Fruit fly (Drosophila melanogaster) whole organism, pupa: Measurements from ENCODE around the gene ACXB.
A peak's percentile ranks its signal among the peaks of the same experiment; 100 is the strongest.

ENCODE experiments used
- CG10348 ChIP-seq: fragments of 200-800 bp; sonication (Bioruptor generic); IDR thresholded peaks from 2 replicates; pipeline ENCODE4 v1.3.6; 2022; ENCODE audit warnings: missing biosample characterization, missing genetic modification characterization
- CG12605 ChIP-seq: fragments of 200-800 bp; sonication (Bioruptor generic); IDR thresholded peaks from 2 replicates; pipeline ENCODE4 v1.3.6; 2022; ENCODE audit warnings: missing biosample characterization, missing genetic modification characterization
- CG13204 ChIP-seq: fragments of 200-800 bp; sonication (Bioruptor generic); optimal IDR thresholded peaks from 2 replicates; lab custom pipeline; 2018; ENCODE audit warnings: missing biosample characterization, mild to moderate bottlenecking, missing genetic modification characterization, moderate library complexity
- CG14655 ChIP-seq: fragments of 200-800 bp; sonication (Bioruptor generic); optimal IDR thresholded peaks from 3 replicates; lab custom pipeline; 2017; ENCODE audit warnings: mild to moderate bottlenecking, missing biosample characterization, missing genetic modification reagents, missing genetic modification characterization
- CG15710 ChIP-seq: fragments of 200-800 bp; sonication (Bioruptor generic); optimal IDR thresholded peaks from 2 replicates; lab custom pipeline; 2018; ENCODE audit warnings: missing biosample characterization, mild to moderate bottlenecking, missing genetic modification characterization, moderate library complexity
- CG17806 ChIP-seq: fragments of 200-800 bp; sonication (Bioruptor generic); optimal IDR thresholded peaks from 2 replicates; lab custom pipeline; 2018; ENCODE audit warnings: missing biosample characterization, mild to moderate bottlenecking, missing genetic modification characterization, moderate library complexity
- CG32121 ChIP-seq: fragments of 200-800 bp; sonication (Bioruptor generic); IDR thresholded peaks from 2 replicates; pipeline ENCODE4 v1.3.6; 2022; ENCODE audit warnings: missing biosample characterization, missing genetic modification characterization
- CG34367 ChIP-seq: fragments of 200-800 bp; sonication (Bioruptor generic); optimal IDR thresholded peaks from 2 replicates; lab custom pipeline; 2018; ENCODE audit warnings: missing biosample characterization, mild to moderate bottlenecking, missing genetic modification characterization
- CG4496 ChIP-seq: fragments of 200-800 bp; sonication (Bioruptor generic); IDR thresholded peaks from 3 replicates; pipeline ENCODE4 v1.3.6; 2022; ENCODE audit warnings: missing biosample characterization, missing genetic modification characterization
- CG8159 ChIP-seq: fragments of 200-800 bp; sonication (Bioruptor generic); optimal IDR thresholded peaks from 3 replicates; lab custom pipeline; 2018; ENCODE audit warnings: missing biosample characterization, mild to moderate bottlenecking, missing genetic modification characterization, moderate library complexity
- CG8301 ChIP-seq: fragments of 200-800 bp; sonication (Bioruptor generic); optimal IDR thresholded peaks from 2 replicates; lab custom pipeline; 2018; ENCODE audit warnings: missing biosample characterization, mild to moderate bottlenecking, missing genetic modification characterization
- CG9948 ChIP-seq: fragments of 200-800 bp; sonication (Bioruptor generic); optimal IDR thresholded peaks from 2 replicates; lab custom pipeline; 2018; ENCODE audit warnings: missing biosample characterization, mild to moderate bottlenecking, missing genetic modification characterization, moderate library complexity
- D1 ChIP-seq: fragments of 200-800 bp; sonication (Bioruptor generic); optimal IDR thresholded peaks from 2 replicates; lab custom pipeline; 2018; ENCODE audit warnings: missing biosample characterization, mild to moderate bottlenecking, missing genetic modification characterization, moderate library complexity
- EcR ChIP-seq: fragments of 200-800 bp; sonication (Bioruptor generic); optimal IDR thresholded peaks from 3 replicates; lab custom pipeline; 2019; ENCODE audit warnings: missing biosample characterization, missing genetic modification characterization, mild to moderate bottlenecking, moderate library complexity, missing genetic modification reagents
- Ets98B ChIP-seq: fragments of 200-800 bp; sonication (Bioruptor generic); IDR thresholded peaks from 2 replicates; pipeline ENCODE4 v1.3.6; 2022; ENCODE audit warnings: missing biosample characterization, missing genetic modification characterization
- Pif1A ChIP-seq: fragments of 200-800 bp; sonication (Bioruptor generic); optimal IDR thresholded peaks from 3 replicates; lab custom pipeline; 2016; ENCODE audit warnings: missing biosample characterization, missing genetic modification characterization
- Pif1B ChIP-seq: fragments of 200-800 bp; sonication (Bioruptor generic); optimal IDR thresholded peaks from 3 replicates; lab custom pipeline; 2016; ENCODE audit warnings: missing biosample characterization, missing genetic modification characterization
- Snoo ChIP-seq: fragments of 200-800 bp; sonication (Bioruptor generic); optimal IDR thresholded peaks from 3 replicates; lab custom pipeline; 2017; ENCODE audit warnings: missing biosample characterization, mild to moderate bottlenecking, missing genetic modification characterization, inconsistent platforms
- fd96Ca ChIP-seq: fragments of 200-800 bp; sonication (Bioruptor generic); IDR thresholded peaks from 3 replicates; pipeline ENCODE4 v1.3.6; 2022; ENCODE audit warnings: missing biosample characterization, missing genetic modification characterization
- gl ChIP-seq: fragments of 200-800 bp; sonication (Bioruptor generic); optimal IDR thresholded peaks from 2 replicates; lab custom pipeline; 2018; ENCODE audit warnings: missing biosample characterization, mild to moderate bottlenecking, missing genetic modification characterization
- rn ChIP-seq: fragments of 200-800 bp; sonication (Bioruptor generic); IDR thresholded peaks from 2 replicates; pipeline ENCODE4 v1.3.6; 2022; ENCODE audit warnings: missing biosample characterization, missing genetic modification characterization

Gene ACXB

DNA sequence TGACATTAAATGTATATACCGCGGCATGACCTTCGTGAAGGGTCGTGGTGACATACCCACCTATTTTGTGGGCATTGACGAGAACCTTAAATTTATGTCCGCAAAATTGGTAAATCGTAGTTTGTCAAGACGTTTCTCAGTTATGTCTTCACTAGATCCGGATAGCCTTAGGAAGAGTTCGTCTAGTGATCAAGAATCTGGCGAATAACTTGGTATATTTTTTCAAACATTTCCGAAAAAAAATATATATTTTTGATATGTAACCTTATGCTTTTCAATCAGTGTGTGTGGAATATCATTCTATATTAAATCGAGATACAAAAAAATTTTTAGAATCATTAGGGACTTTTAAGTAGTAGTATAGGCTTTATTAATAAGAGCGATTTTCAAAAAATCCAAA lies at the start of gene ACXB:
Gene ACXB (plus strand): TSS at position 301 of the 400 bp plus-strand sequence.
- no peak for TF ChIP-seq gl (tag; lab: Kevin White, UChicago)
- no peak for TF ChIP-seq Snoo (tag; lab: Kevin White, UChicago)
- no peak for TF ChIP-seq CG10348 (GFP tag; lab: Robert Waterston, UW)
- no peak for TF ChIP-seq CG9948

DNA sequence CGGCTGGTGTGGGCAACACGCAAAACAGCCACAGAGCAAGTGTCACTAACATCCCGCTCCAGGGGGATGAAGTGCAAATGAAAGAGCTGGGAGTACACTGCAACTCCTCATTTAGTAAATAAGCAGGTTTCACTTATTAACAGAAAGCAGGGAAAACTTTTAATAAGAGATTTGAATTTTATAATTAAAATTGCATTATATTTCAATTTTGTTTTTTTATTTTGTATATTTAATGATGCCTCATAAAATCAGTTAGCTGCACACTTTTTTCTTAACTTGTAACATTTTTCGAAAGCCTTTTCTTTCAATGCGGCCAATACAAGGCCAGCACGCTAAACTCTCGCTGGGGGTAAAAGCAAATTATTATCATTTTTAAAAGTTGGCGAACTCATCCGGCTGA lies 49.1 kb upstream of the ACXB start:
- TF ChIP-seq CG17806, result no peak
- TF ChIP-seq EcR, result no peak
- TF ChIP-seq CG4496 (GFP tag; lab: Robert Waterston, UW), result no peak
- TF ChIP-seq CG32121 (GFP tag; lab: Robert Waterston, UW), result no peak
- TF ChIP-seq CG8159 (tag; lab: Kevin White, UChicago), result no peak
- TF ChIP-seq CG34367 (tag; lab: Kevin White, UChicago), result no peak
- TF ChIP-seq CG13204, result no peak
- TF ChIP-seq gl (tag; lab: Kevin White, UChicago), result no peak
- no peak for TF ChIP-seq CG8301 (tag; lab: Kevin White, UChicago)
- no peak for TF ChIP-seq rn (GFP tag; lab: Robert Waterston, UW)
- TF ChIP-seq CG12605, result no peak
- no peak for TF ChIP-seq Ets98B (GFP tag; lab: Robert Waterston, UW)
- TF ChIP-seq, all 21 proteins: peak for 0

dm6 chr2L:12880429-12880828 lies 36.2 kb upstream of the ACXB start:
- TF ChIP-seq CG14655 (GFP tag; lab: Kevin White, UChicago) (no peak), CG9948 (no peak), Pif1A (GFP tag; lab: Kevin White, UChicago) (no peak)

dm6 chr2L:12891651-12892050 lies 25.0 kb upstream of the ACXB start:
- TF ChIP-seq CG8159 (tag; lab: Kevin White, UChicago), result peak; percentile 47
- TF ChIP-seq CG15710 (tag; lab: Kevin White, UChicago), result peak; percentile 44
- TF ChIP-seq CG34367 (tag; lab: Kevin White, UChicago), result no peak
- peak; percentile 39 for TF ChIP-seq CG14655 (GFP tag; lab: Kevin White, UChicago)
- no peak for TF ChIP-seq rn (GFP tag; lab: Robert Waterston, UW)

DNA sequence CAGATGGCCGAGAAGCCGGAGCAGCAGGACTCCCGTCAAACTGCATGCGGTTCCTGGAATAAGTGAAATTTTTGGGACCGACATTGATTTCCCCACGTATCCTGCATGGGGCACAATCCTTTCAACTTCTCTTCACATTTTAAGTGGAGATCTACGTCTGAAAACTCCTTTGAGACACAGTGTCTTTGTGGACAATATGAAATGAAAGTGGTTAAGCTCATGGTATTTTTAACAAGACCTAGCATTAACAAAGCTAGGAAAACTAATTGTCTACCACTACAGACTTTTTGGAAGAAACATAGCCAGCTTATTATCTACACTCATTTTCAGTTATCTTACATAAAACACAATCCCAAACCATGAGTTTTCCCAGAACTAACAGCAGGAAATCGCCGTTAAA lies 4.4 kb upstream of the ACXB start, which contains the start of gene ACXC:
Gene ACXC (plus strand): TSS at position 301 of the 400 bp plus-strand sequence.
- TF ChIP-seq CG14655 (GFP tag; lab: Kevin White, UChicago) (no peak), CG12605 (no peak), Pif1A (GFP tag; lab: Kevin White, UChicago) (no peak), CG15710 (tag; lab: Kevin White, UChicago) (no peak), Pif1B (GFP tag; lab: Kevin White, UChicago) (no peak), gl (tag; lab: Kevin White, UChicago) (no peak), CG9948 (no peak), EcR (no peak), fd96Ca (GFP tag; lab: Robert Waterston, UW) (no peak), CG4496 (GFP tag; lab: Robert Waterston, UW) (no peak), CG32121 (GFP tag; lab: Robert Waterston, UW) (no peak), D1 (no peak), CG8301 (tag; lab: Kevin White, UChicago) (no peak), Ets98B (GFP tag; lab: Robert Waterston, UW) (no peak), CG17806 (no peak), Snoo (tag; lab: Kevin White, UChicago) (no peak), CG10348 (GFP tag; lab: Robert Waterston, UW) (no peak), CG13204 (no peak)

dm6 chr2L:12920791-12921190 lies 4.2 kb downstream of the ACXB start, which contains the start of gene ACXA:
TSS of gene ACXA (plus strand) at chr2L:12921091.
- TF ChIP-seq CG32121 (GFP tag; lab: Robert Waterston, UW), result no peak
- TF ChIP-seq CG14655 (GFP tag; lab: Kevin White, UChicago), result no peak
- no peak for TF ChIP-seq CG12605
- no peak for TF ChIP-seq CG13204
- no peak for TF ChIP-seq fd96Ca (GFP tag; lab: Robert Waterston, UW)
- no peak for TF ChIP-seq CG8159 (tag; lab: Kevin White, UChicago)
- no peak for TF ChIP-seq Pif1A (GFP tag; lab: Kevin White, UChicago)
- TF ChIP-seq Pif1B (GFP tag; lab: Kevin White, UChicago), result no peak
- no peak for TF ChIP-seq Snoo (tag; lab: Kevin White, UChicago)
- no peak for TF ChIP-seq Ets98B (GFP tag; lab: Robert Waterston, UW)
- TF ChIP-seq D1, result no peak
- TF ChIP-seq rn (GFP tag; lab: Robert Waterston, UW), result no peak
- no peak for TF ChIP-seq CG9948
- TF ChIP-seq CG10348 (GFP tag; lab: Robert Waterston, UW), result no peak

dm6 chr2L:12925311-12925710 lies 8.7 kb downstream of the ACXB start, which contains the start of gene ACXE:
TSS of gene ACXE (plus strand) at chr2L:12925611.
- TF ChIP-seq CG13204 (no peak), CG8301 (tag; lab: Kevin White, UChicago) (no peak), rn (GFP tag; lab: Robert Waterston, UW) (no peak), CG17806 (no peak), CG14655 (GFP tag; lab: Kevin White, UChicago) (no peak), D1 (no peak), Snoo (tag; lab: Kevin White, UChicago) (no peak), EcR (no peak), CG8159 (tag; lab: Kevin White, UChicago) (no peak), gl (tag; lab: Kevin White, UChicago) (no peak), fd96Ca (GFP tag; lab: Robert Waterston, UW) (no peak), CG4496 (GFP tag; lab: Robert Waterston, UW) (no peak)
